Fruit fly (Drosophila melanogaster) whole organism, wandering third instar larva: ENCODE results near the gene DhpD.

ENCODE experiments used
- Abd-B ChIP-seq: fragments of >200 bp; optimal IDR thresholded peaks from 2 replicates; lab custom pipeline; 2017; ENCODE audit warnings: missing biosample characterization, missing genetic modification characterization
- CG32264 ChIP-seq: fragments of 200-800 bp; sonication (Bioruptor generic); optimal IDR thresholded peaks from 2 replicates; lab custom pipeline; 2016; ENCODE audit warnings: missing biosample characterization, missing genetic modification characterization
- CG9705 ChIP-seq: fragments of 200-800 bp; sonication (Bioruptor generic); optimal IDR thresholded peaks from 2 replicates; lab custom pipeline; 2018; ENCODE audit warnings: missing biosample characterization, mild to moderate bottlenecking, missing genetic modification characterization
- CrebA ChIP-seq: fragments of 200-800 bp; sonication (Bioruptor generic); optimal IDR thresholded peaks from 2 replicates; lab custom pipeline; 2016; ENCODE audit warnings: missing biosample characterization, mild to moderate bottlenecking, missing genetic modification characterization, borderline replicate concordance
- Dfd ChIP-seq: fragments of >200 bp; optimal IDR thresholded peaks from 2 replicates; lab custom pipeline; 2017; ENCODE audit warnings: missing biosample characterization, missing genetic modification characterization
- Dif ChIP-seq: fragments of 200-275, 200-300 bp; sonication (Bioruptor generic); optimal IDR thresholded peaks from 2 replicates; lab custom pipeline; 2018; ENCODE audit warnings: missing biosample characterization, missing genetic modification characterization; ENCODE audit not compliant: partially characterized antibody
- GATAd ChIP-seq: sonication (Bioruptor generic); optimal IDR thresholded peaks from 2 replicates; lab custom pipeline; 2016; ENCODE audit warnings: missing biosample characterization, missing genetic modification characterization
- HLH106 ChIP-seq: fragments of 200-800 bp; optimal IDR thresholded peaks from 3 replicates; lab custom pipeline; 2019; ENCODE audit warnings: missing biosample characterization, mild to moderate bottlenecking, missing genetic modification characterization, moderate library complexity
- Hnf4 ChIP-seq: fragments of 200-800 bp; sonication (Bioruptor generic); optimal IDR thresholded peaks from 2 replicates; lab custom pipeline; 2016; ENCODE audit warnings: missing biosample characterization, mild to moderate bottlenecking, missing genetic modification characterization
- Hr78 ChIP-seq: fragments of >200 bp; optimal IDR thresholded peaks from 2 replicates; lab custom pipeline; 2017; ENCODE audit warnings: missing biosample characterization, missing genetic modification characterization
- Hr83 ChIP-seq: fragments of 200-300 bp; sonication (Bioruptor generic); optimal IDR thresholded peaks from 2 replicates; lab custom pipeline; 2016; ENCODE audit warnings: missing biosample characterization, mild to moderate bottlenecking, missing genetic modification characterization, moderate library complexity; ENCODE audit not compliant: poor library complexity, severe bottlenecking
- Jra ChIP-seq: sonication (Bioruptor generic); optimal IDR thresholded peaks from 2 replicates; lab custom pipeline; 2016; ENCODE audit warnings: missing biosample characterization, missing genetic modification characterization
- Mio ChIP-seq: sonication (Bioruptor generic); optimal IDR thresholded peaks from 2 replicates; lab custom pipeline; 2016; ENCODE audit warnings: missing biosample characterization, missing genetic modification characterization
- Myc ChIP-seq: fragments of >200 bp; optimal IDR thresholded peaks from 2 replicates; lab custom pipeline; 2017
- N ChIP-seq: fragments of >200 bp; optimal IDR thresholded peaks from 2 replicates; lab custom pipeline; 2018; ENCODE audit warnings: missing biosample characterization, missing external identifiers, missing genetic modification characterization
- OdsH ChIP-seq: fragments of 200-800 bp; sonication (Bioruptor generic); optimal IDR thresholded peaks from 2 replicates; lab custom pipeline; 2016; ENCODE audit warnings: missing biosample characterization, mild to moderate bottlenecking, missing genetic modification characterization
- Rel ChIP-seq, 2 experiments: fragments of 200-800 bp; sonication (Bioruptor generic) in 1 of 2; optimal IDR thresholded peaks; 2 replicates in 1 of 2; 3 replicates in 1 of 2; lab custom pipeline; 2016 to 2019; ENCODE audit warnings: mild to moderate bottlenecking in 2 of 2, missing biosample characterization in 2 of 2, missing genetic modification characterization in 2 of 2, moderate library complexity in 1 of 2
- Sp1 ChIP-seq: fragments of 200-800 bp; sonication (Bioruptor generic); optimal IDR thresholded peaks from 3 replicates; lab custom pipeline; 2019; ENCODE audit warnings: missing biosample characterization, mild to moderate bottlenecking, missing genetic modification characterization, moderate library complexity
- Vsx2 ChIP-seq: fragments of 200-300, 225-300 bp; sonication (Bioruptor generic); optimal IDR thresholded peaks from 2 replicates; lab custom pipeline; 2018; ENCODE audit warnings: missing biosample characterization, missing genetic modification characterization; ENCODE audit not compliant: partially characterized antibody
- br ChIP-seq: fragments of 200-800 bp; sonication (Bioruptor generic); optimal IDR thresholded peaks from 2 replicates; lab custom pipeline; 2016; ENCODE audit warnings: missing biosample characterization, missing genetic modification characterization
- brk ChIP-seq: fragments of 200-800 bp; sonication (Bioruptor generic); optimal IDR thresholded peaks from 2 replicates; lab custom pipeline; 2016; ENCODE audit warnings: missing biosample characterization, mild to moderate bottlenecking, missing genetic modification characterization
- dl ChIP-seq, 2 experiments: fragments of 175-275, 200-275 bp in 1 of 2; fragments of 200-275 bp in 1 of 2; sonication (Bioruptor generic); optimal IDR thresholded peaks; lab custom pipeline; 2018; ENCODE audit warnings: mild to moderate bottlenecking in 2 of 2, missing biosample characterization in 2 of 2, missing genetic modification characterization in 2 of 2, moderate library complexity in 2 of 2; ENCODE audit not compliant: partially characterized antibody in 2 of 2, insufficient read depth in 1 of 2
- dmrt93B ChIP-seq: fragments of 200-800 bp; sonication (Bioruptor generic); optimal IDR thresholded peaks from 2 replicates; lab custom pipeline; 2018; ENCODE audit warnings: missing biosample characterization, mild to moderate bottlenecking, missing genetic modification characterization
- dsf ChIP-seq: sonication (Bioruptor generic); optimal IDR thresholded peaks from 2 replicates; lab custom pipeline; 2016; ENCODE audit warnings: missing biosample characterization, missing genetic modification characterization, borderline replicate concordance
- ey ChIP-seq: fragments of 200-800 bp; sonication (Bioruptor generic); optimal IDR thresholded peaks from 2 replicates; lab custom pipeline; 2016; ENCODE audit warnings: missing biosample characterization, missing genetic modification characterization
- foxo ChIP-seq, 2 experiments: fragments of 200-800 bp; sonication (Bioruptor generic); optimal IDR thresholded peaks; 2 replicates in 1 of 2; 3 replicates in 1 of 2; lab custom pipeline; 2016 to 2017; ENCODE audit warnings: missing biosample characterization in 2 of 2, missing genetic modification characterization in 2 of 2
- fru ChIP-seq: fragments of 200-800 bp; sonication (Bioruptor generic); optimal IDR thresholded peaks from 3 replicates; lab custom pipeline; 2016; ENCODE audit warnings: missing biosample characterization, mild to moderate bottlenecking, missing genetic modification characterization
- h ChIP-seq: fragments of 200-800 bp; sonication (Bioruptor generic); optimal IDR thresholded peaks from 3 replicates; lab custom pipeline; 2016; ENCODE audit warnings: missing biosample characterization, mild to moderate bottlenecking, missing genetic modification characterization
- jim ChIP-seq: fragments of 175-275, 200-325 bp; sonication (Bioruptor generic); optimal IDR thresholded peaks from 2 replicates; lab custom pipeline; 2016; ENCODE audit warnings: missing biosample characterization, mild to moderate bottlenecking, missing genetic modification characterization
- lola ChIP-seq: fragments of >200 bp; optimal IDR thresholded peaks from 2 replicates; lab custom pipeline; 2017; ENCODE audit warnings: missing biosample characterization, missing genetic modification characterization
- pan ChIP-seq: fragments of >200 bp; optimal IDR thresholded peaks from 2 replicates; lab custom pipeline; 2017
- psq ChIP-seq: fragments of 200-800 bp; sonication (Bioruptor generic); optimal IDR thresholded peaks from 3 replicates; lab custom pipeline; 2017; ENCODE audit warnings: missing biosample characterization, mild to moderate bottlenecking, missing genetic modification characterization, moderate library complexity
- rgr ChIP-seq: fragments of 200-800 bp; sonication (Bioruptor generic); optimal IDR thresholded peaks from 3 replicates; lab custom pipeline; 2016; ENCODE audit warnings: missing biosample characterization, mild to moderate bottlenecking, missing genetic modification characterization
- sage ChIP-seq: fragments of 200-800 bp; sonication (Bioruptor generic); optimal IDR thresholded peaks from 2 replicates; lab custom pipeline; 2016; ENCODE audit warnings: missing biosample characterization, mild to moderate bottlenecking, missing genetic modification characterization
- sv ChIP-seq: fragments of 200-800 bp; sonication (Bioruptor generic); optimal IDR thresholded peaks from 3 replicates; lab custom pipeline; 2016; ENCODE audit warnings: missing biosample characterization, missing genetic modification characterization
- tai ChIP-seq: sonication (Bioruptor generic); optimal IDR thresholded peaks from 2 replicates; lab custom pipeline; 2016; ENCODE audit warnings: missing biosample characterization, missing genetic modification characterization
- usp ChIP-seq: fragments of >200 bp; optimal IDR thresholded peaks from 2 replicates; lab custom pipeline; 2017; ENCODE audit warnings: missing biosample characterization, missing genetic modification characterization
- woc ChIP-seq: sonication (Bioruptor generic); optimal IDR thresholded peaks from 2 replicates; lab custom pipeline; 2016; ENCODE audit warnings: missing biosample characterization, mild to moderate bottlenecking, missing genetic modification characterization

DhpD gene

DNA sequence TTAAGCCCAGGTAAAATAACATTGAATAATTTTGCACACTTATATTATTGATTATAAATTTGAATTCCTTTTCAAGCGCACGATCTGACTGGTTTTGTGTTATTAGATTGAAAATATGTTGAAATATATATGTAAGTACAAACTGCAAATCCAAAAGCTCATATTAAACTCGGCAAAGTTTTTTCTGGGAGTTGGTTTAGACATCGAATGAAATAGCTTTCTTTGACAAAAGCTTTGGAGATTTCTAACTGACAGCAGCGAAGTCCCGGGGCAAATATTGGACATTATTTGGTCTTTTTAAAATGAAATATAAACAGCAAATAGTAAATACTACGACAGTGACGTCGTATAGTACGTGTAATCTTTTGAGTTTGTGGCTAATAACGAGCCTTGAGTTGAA lies 22.2 kb upstream of the DhpD start, which contains the start of gene TwdlG:
TwdlG (minus strand) TSS at position 101 of the 400 bp plus-strand sequence.
- TF ChIP-seq CG9705 (GFP tag; lab: Kevin White, UChicago) = no peak

DNA sequence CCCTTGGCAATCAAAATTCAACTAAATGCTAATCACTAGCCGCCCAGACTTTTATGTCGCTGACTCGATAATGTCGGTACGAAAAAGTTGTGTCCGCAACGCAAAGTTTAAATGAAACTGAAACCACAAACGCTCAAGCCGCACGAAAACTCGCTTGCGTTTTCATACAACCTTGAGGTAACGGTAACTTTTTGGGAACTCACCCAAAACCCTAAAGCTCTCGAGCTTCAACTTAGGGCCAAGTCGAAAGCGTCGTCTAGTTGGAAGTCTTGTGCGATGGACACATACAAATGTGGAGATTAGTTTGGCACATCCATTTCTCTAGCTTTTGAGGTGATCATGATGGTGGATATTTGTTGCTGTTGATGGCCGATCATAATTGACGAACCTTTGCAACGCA lies 20.9 kb upstream of the DhpD start:
- TF ChIP-seq lola (GFP tag; lab: Kevin White, UChicago) (no peak), N (GFP tag; lab: Kevin White, UChicago) (no peak), pan (lab: Kevin White, UChicago) (no peak), brk (no peak), Dif (GFP tag; lab: Kevin White, UChicago) (no peak), br (no peak)
- TF ChIP-seq, all 38 proteins: peak for 0

DNA sequence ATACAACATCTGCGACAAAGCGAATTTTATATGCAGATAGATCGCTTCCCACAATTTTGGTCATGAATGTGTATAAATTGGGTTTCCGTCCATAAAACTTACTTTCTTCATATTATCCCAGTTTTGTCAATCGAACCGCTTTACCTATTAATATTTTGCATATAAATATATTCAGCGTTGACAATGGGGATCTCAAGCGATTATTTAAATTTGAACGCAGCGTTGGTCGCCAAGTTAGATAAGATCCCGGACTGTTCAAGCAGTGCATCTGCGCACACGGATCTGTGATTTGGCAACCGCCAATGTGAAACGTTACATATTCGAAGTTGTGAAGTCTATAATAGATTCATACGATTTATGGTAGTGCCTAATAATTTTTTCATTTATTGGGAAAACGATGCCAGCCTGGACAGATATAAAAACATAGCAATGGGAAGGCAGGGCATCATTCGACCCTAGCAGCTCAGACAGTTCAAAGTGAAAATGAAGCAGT lies 17.6 kb upstream of the DhpD start, which contains the start of gene TwdlF:
TwdlF (plus strand) TSS at position 443 of the 493 bp plus-strand sequence.
- TF ChIP-seq tai (GFP tag; lab: Kevin White, UChicago) = no peak
- no peak for TF ChIP-seq jim
- no peak for TF ChIP-seq Rel (GFP tag; optimal IDR thresholded peaks at IDR 0.05; lab: Kevin White, UChicago)
- no peak for TF ChIP-seq Rel (tag; optimal IDR thresholded peaks at IDR 0.05; lab: Kevin White, UChicago)
- TF ChIP-seq ey = no peak
- no peak for TF ChIP-seq Abd-B
- TF ChIP-seq Mio (GFP tag; lab: Kevin White, UChicago) = no peak
- TF ChIP-seq dsf (GFP tag; lab: Kevin White, UChicago) = no peak
- TF ChIP-seq OdsH (GFP tag; lab: Kevin White, UChicago) = no peak
- TF ChIP-seq Sp1 = no peak
- no peak for TF ChIP-seq CrebA
- TF ChIP-seq N (GFP tag; lab: Kevin White, UChicago) = no peak
- no peak for TF ChIP-seq dmrt93B (GFP tag; lab: Kevin White, UChicago)
- no peak for TF ChIP-seq lola (GFP tag; lab: Kevin White, UChicago)
- no peak for TF ChIP-seq Myc (lab: Kevin White, UChicago)
- TF ChIP-seq dl (GFP tag; optimal IDR thresholded peaks at IDR 0.05; lab: Kevin White, UChicago; ENCODE audit: insufficient read depth in 1 of 2, partially characterized antibody in 2 of 2) = no peak
- no peak for TF ChIP-seq br
- no peak for TF ChIP-seq GATAd (GFP tag; lab: Kevin White, UChicago)
- TF ChIP-seq Dif (GFP tag; lab: Kevin White, UChicago) = no peak
- no peak for TF ChIP-seq Jra (GFP tag; lab: Kevin White, UChicago)
- TF ChIP-seq psq (GFP tag; lab: Kevin White, UChicago) = no peak

DNA sequence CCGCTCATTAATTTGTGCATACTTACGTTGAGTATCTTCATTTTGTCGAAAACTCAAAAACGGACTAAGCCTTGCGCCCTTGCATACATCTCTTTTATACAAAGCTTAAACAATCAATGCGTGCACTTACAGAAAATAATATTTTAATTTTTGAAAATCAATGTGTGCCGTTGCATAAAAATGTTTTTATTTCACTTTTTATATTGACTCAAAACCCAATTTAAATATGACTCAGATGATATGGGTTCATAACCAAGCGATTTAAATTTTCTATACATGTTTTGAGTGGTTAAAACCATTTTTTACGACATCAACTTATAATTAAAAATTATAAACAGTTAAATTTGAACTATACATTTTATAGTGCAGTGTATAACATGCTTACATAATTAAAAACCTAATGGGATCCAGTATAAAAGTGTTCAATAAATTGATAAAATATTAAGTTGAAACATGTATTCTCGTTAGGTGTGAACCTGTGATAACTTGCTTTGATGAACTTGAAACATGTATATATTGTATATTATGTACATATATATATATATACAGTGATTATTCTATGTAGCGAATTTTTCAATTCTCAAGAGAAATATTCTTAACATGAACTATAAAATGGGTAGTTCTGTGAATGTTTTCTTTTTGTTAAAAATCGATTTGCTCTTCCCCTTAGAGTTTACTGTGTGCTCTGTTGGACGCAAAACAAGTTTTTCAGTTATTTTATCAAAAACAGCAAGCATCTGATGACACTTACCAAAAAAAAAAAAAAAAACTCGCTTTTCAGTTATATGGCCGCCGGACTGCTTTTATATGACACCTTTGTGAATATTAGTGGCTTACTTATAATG lies 14.3 kb upstream of the DhpD start, which contains the start of gene CG34305:
CG34305 (minus strand) TSS at position 51 of the 845 bp plus-strand sequence.
- peak; percentile 48 for TF ChIP-seq rgr (GFP tag; lab: Kevin White, UChicago)
- TF ChIP-seq br = peak; percentile 2
- TF ChIP-seq psq (GFP tag; lab: Kevin White, UChicago) = peak; percentile 17
- peak; percentile 26 for TF ChIP-seq ey
- no peak for TF ChIP-seq dmrt93B (GFP tag; lab: Kevin White, UChicago)
- no peak for TF ChIP-seq usp (GFP tag; lab: Kevin White, UChicago)
- TF ChIP-seq Vsx2 = no peak
- no peak for TF ChIP-seq sv
- TF ChIP-seq woc = no peak
- no peak for TF ChIP-seq jim
- TF ChIP-seq dsf (GFP tag; lab: Kevin White, UChicago) = no peak
- no peak for TF ChIP-seq Hr78 (GFP tag; lab: Kevin White, UChicago)
- TF ChIP-seq Mio (GFP tag; lab: Kevin White, UChicago) = no peak
- TF ChIP-seq Jra (GFP tag; lab: Kevin White, UChicago) = peak; percentile 41
- peak; percentile 47 for TF ChIP-seq Dfd (GFP tag; lab: Kevin White, UChicago)
- peak in 1 of 2 experiments; percentile 53 for TF ChIP-seq foxo (GFP tag; optimal IDR thresholded peaks at IDR 0.05; lab: Kevin White, UChicago)
- TF ChIP-seq Abd-B = no peak
- TF ChIP-seq dl (GFP tag; optimal IDR thresholded peaks at IDR 0.05; lab: Kevin White, UChicago; ENCODE audit: insufficient read depth in 1 of 2, partially characterized antibody in 2 of 2) = no peak
- no peak for TF ChIP-seq CrebA
- TF ChIP-seq Myc (lab: Kevin White, UChicago) = no peak
- TF ChIP-seq Dif (GFP tag; lab: Kevin White, UChicago) = no peak
- peak; percentile 38 for TF ChIP-seq CG9705 (GFP tag; lab: Kevin White, UChicago)
- TF ChIP-seq sage = no peak
- TF ChIP-seq pan (lab: Kevin White, UChicago) = no peak
- TF ChIP-seq tai (GFP tag; lab: Kevin White, UChicago) = no peak
- peak; percentile 67 for TF ChIP-seq HLH106 (tag; lab: Kevin White, UChicago)
- peak; percentile 40 for TF ChIP-seq OdsH (GFP tag; lab: Kevin White, UChicago)
- peak; percentile 61 for TF ChIP-seq h (GFP tag; lab: Kevin White, UChicago)
- TF ChIP-seq brk = peak; percentile 37
- TF ChIP-seq fru (GFP tag; lab: Kevin White, UChicago) = peak; percentile 36
- TF ChIP-seq CG32264 (GFP tag; lab: Kevin White, UChicago) = no peak
- no peak for TF ChIP-seq Rel (GFP tag; optimal IDR thresholded peaks at IDR 0.05; lab: Kevin White, UChicago)
- TF ChIP-seq Rel (tag; optimal IDR thresholded peaks at IDR 0.05; lab: Kevin White, UChicago) = no peak
- TF ChIP-seq Hr83 (GFP tag; lab: Kevin White, UChicago) = no peak
- TF ChIP-seq Hnf4 (GFP tag; lab: Kevin White, UChicago) = peak; percentile 27
